2 worm cellular contexts compared by ENCODE assay signal in the genomic region with DNA sequence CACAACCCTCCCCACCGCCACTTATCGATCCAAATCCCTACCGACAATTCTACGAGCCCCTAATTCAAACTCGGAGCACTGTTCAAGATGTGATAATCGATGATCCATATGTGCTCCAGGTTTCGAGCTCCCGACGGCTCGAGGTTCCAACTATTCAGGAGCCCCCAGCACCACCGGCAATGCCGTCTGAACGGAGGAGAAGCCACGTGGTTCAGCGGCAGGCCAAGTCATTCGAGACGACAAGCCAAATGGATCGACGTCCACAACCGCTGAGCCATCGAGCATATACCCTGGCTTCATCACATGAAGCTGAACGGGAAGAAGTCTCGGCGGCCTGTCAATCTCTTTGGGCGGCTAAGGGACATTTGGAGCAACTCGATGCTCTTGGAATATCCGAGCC.
TF ChIP-seq lines count a peak whose summit lies in the region.

No protein-coding gene starts in this region.

TF ChIP-seq in whole organism, L4 larva, 104 proteins besides CTCF, POLR2A, EP300 and RAD21:
- TF ChIP-seq set-16 (GFP tag; IDR thresholded peaks at IDR 0.05; lab: Robert Waterston, UW) (peak; percentile 71), nhr-48 (tag; optimal IDR thresholded peaks at IDR 0.05; lab: Kevin White, UChicago) (no peak), sdz-12 (GFP tag; optimal IDR thresholded peaks at IDR 0.05; lab: Kevin White, UChicago) (no peak), D1046.2 (GFP tag; IDR thresholded peaks at IDR 0.05; lab: Robert Waterston, UW) (0 out of 2 replicates have a peak, but pooled peaks have one; percentile 14), Y75B8A.6 (GFP tag; IDR thresholded peaks at IDR 0.05; lab: Robert Waterston, UW) (no peak), lin-1 (GFP tag; IDR thresholded peaks at IDR 0.05; lab: Robert Waterston, UW) (no peak)

TF ChIP-seq in whole organism, young adult, 124 proteins besides CTCF, POLR2A, EP300 and RAD21:
- TF ChIP-seq zfh-2 (GFP tag; conservative IDR thresholded peaks at IDR 0.05; lab: Robert Waterston, UW) (peak; percentile 74; the same call in 1 of the 2 replicates), nfyb-1 (GFP tag; IDR thresholded peaks at IDR 0.05; lab: Robert Waterston, UW) (no peak)
